Worm (Caenorhabditis elegans) whole organism, late embryonic: ENCODE results near the gene Y54F10BM.3.

Experiments
- ceh-34 ChIP-seq: sonication (generic microtip); optimal IDR thresholded peaks from 2 replicates; lab custom pipeline; 2016; ENCODE audit warnings: mild to moderate bottlenecking, missing genetic modification characterization, missing compliant biosample characterization
- dve-1 ChIP-seq: sonication (generic microtip); optimal IDR thresholded peaks from 2 replicates; lab custom pipeline; 2017; ENCODE audit warnings: antibody characterized with exemption, mild to moderate bottlenecking, missing genetic modification characterization, missing compliant biosample characterization
- hlh-30 ChIP-seq: sonication (generic microtip); optimal IDR thresholded peaks from 2 replicates; lab custom pipeline; 2017; ENCODE audit warnings: antibody characterized with exemption, missing genetic modification characterization, missing compliant biosample characterization; ENCODE audit not compliant: insufficient read depth
- lin-11 ChIP-seq: fragments of 200-800 bp; sonication (Bioruptor generic); optimal IDR thresholded peaks from 2 replicates; lab custom pipeline; 2018; ENCODE audit warnings: mild to moderate bottlenecking, missing genetic modification characterization, missing compliant biosample characterization
- nfya-1 ChIP-seq: sonication (generic microtip); optimal IDR thresholded peaks from 2 replicates; lab custom pipeline; 2017; ENCODE audit warnings: missing genetic modification characterization, mild to moderate bottlenecking, missing compliant biosample characterization, antibody characterized with exemption, moderate library complexity
- pha-4 ChIP-seq: fragments of 150-350 bp; optimal IDR thresholded peaks from 2 replicates; lab custom pipeline; 2018; ENCODE audit warnings: missing biosample characterization, missing genetic modification reagents, missing genetic modification characterization
- sdc-2 ChIP-seq: sonication (generic microtip); optimal IDR thresholded peaks from 2 replicates; lab custom pipeline; 2016; ENCODE audit warnings: missing genotype, missing genetic modification characterization, missing compliant biosample characterization
- unc-3 ChIP-seq, 2 experiments: fragments of 200-800 bp in 1 of 2; sonication (Bioruptor generic) in 1 of 2; sonication (generic microtip) in 1 of 2; conservative IDR thresholded peaks in 1 of 2; optimal IDR thresholded peaks in 1 of 2; 2 replicates each; pipeline versions ENCODE4 v1.3.6 to Lab custom; 2016 to 2022; ENCODE audit warnings: missing compliant biosample characterization in 2 of 2, missing genetic modification characterization in 2 of 2, missing genetic modification reagents in 1 of 2
- unc-55 ChIP-seq: sonication (generic microtip); optimal IDR thresholded peaks from 2 replicates; lab custom pipeline; 2017; ENCODE audit warnings: missing biosample characterization, missing genetic modification reagents, missing genetic modification characterization
- unc-86 ChIP-seq: sonication (generic microtip); optimal IDR thresholded peaks from 2 replicates; lab custom pipeline; 2016; ENCODE audit warnings: missing genetic modification characterization, missing compliant biosample characterization

ce11 chrIII:2308026-2308425 is 26.2 kb downstream of the Y54F10BM.3 start, which contains the start of the genes fbxa-1 and Y54F10BM.20:
- TF ChIP-seq nfya-1 (no peak), sdc-2 (no peak), hlh-30 (tag; lab: Kevin White, UChicago) (no peak), lin-11 (tag; lab: Kevin White, UChicago) (no peak), pha-4 (tag; lab: Kevin White, UChicago) (no peak), dve-1 (no peak), unc-86 (no peak), ceh-34 (tag; lab: Kevin White, UChicago) (no peak), unc-55 (GFP tag; lab: Kevin White, UChicago) (no peak), unc-3 (GFP tag; conservative IDR thresholded peaks at IDR 0.05; lab: Robert Waterston, UW) (no peak), unc-3 (tag; optimal IDR thresholded peaks at IDR 0.05; lab: Kevin White, UChicago) (no peak)
